Fruit fly (Drosophila melanogaster): ENCODE measurements around the gene chinmo.
A peak's percentile ranks its signal among the peaks of the same experiment; 100 is the strongest.

Gene chinmo

dm6 chr2L:1727826-1728619 lies 77.0 kb downstream of the chinmo start (continued):
- TF ChIP-seq disco-r (GFP tag; optimal IDR thresholded peaks at IDR 0.05) = peak; percentile 36
- peak; percentile 75 for TF ChIP-seq fd64A (GFP tag; optimal IDR thresholded peaks at IDR 0.05)
- peak; percentile 85 for TF ChIP-seq CG10274 (GFP tag; optimal IDR thresholded peaks at IDR 0.05)
- TF ChIP-seq pan (optimal IDR thresholded peaks at IDR 0.05) = no peak
- peak in 1 of 2 experiments; percentile 95 for TF ChIP-seq pan (GFP tag; optimal IDR thresholded peaks at IDR 0.05 in 1 of 2, IDR thresholded peaks at IDR 0.05 in 1 of 2)
- TF ChIP-seq HLH4C (GFP tag; IDR thresholded peaks at IDR 0.05; ENCODE audit: partially characterized antibody) = peak; percentile 89
- peak; percentile 99 for TF ChIP-seq NfI (GFP tag; optimal IDR thresholded peaks at IDR 0.05)
- peak; percentile 92 for TF ChIP-seq CG31224 (GFP tag; IDR thresholded peaks at IDR 0.05)
- no peak; the same call in 1 of the 2 replicates for TF ChIP-seq Dref (GFP tag; IDR thresholded peaks at IDR 0.05)
- peak; percentile 98 for TF ChIP-seq CG7839 (tag; optimal IDR thresholded peaks at IDR 0.05)
- TF ChIP-seq CG7357 (GFP tag; IDR thresholded peaks at IDR 0.05) = peak; percentile 92
- peak; percentile 87 for TF ChIP-seq Adf1 (GFP tag; IDR thresholded peaks at IDR 0.05)
- peak; percentile 79 to 98 for TF ChIP-seq dpn (GFP tag; optimal IDR thresholded peaks at IDR 0.05)
- TF ChIP-seq CG18262 (tag; optimal IDR thresholded peaks at IDR 0.05) = peak; percentile 94
- TF ChIP-seq CG34422 (GFP tag; IDR thresholded peaks at IDR 0.05) = peak; percentile 95
- peak; percentile 99 for TF ChIP-seq CoRest (tag; optimal IDR thresholded peaks at IDR 0.05)
- peak; percentile 97 for TF ChIP-seq Ssrp (tag; optimal IDR thresholded peaks at IDR 0.05)
- peak; percentile 92 for TF ChIP-seq Rx (GFP tag; IDR thresholded peaks at IDR 0.05)
- TF ChIP-seq da (GFP tag; optimal IDR thresholded peaks at IDR 0.05) = no peak
- peak; percentile 69; the same call in 2 of the 3 replicates for TF ChIP-seq CG2199 (GFP tag; IDR thresholded peaks at IDR 0.05)
- TF ChIP-seq bigmax (GFP tag; optimal IDR thresholded peaks at IDR 0.05) = no peak
- TF ChIP-seq CG2712 (tag; optimal IDR thresholded peaks at IDR 0.05) = peak; percentile 96
- peak; percentile 91 for TF ChIP-seq CG5245 (GFP tag; optimal IDR thresholded peaks at IDR 0.05)
- TF ChIP-seq maf-S (GFP tag; optimal IDR thresholded peaks at IDR 0.05) = peak; percentile 73
- peak; percentile 89 for TF ChIP-seq sens-2 (GFP tag; IDR thresholded peaks at IDR 0.05)
- TF ChIP-seq HLH3B (GFP tag; IDR thresholded peaks at IDR 0.05) = peak; percentile 95
- TF ChIP-seq CG42726 (GFP tag; IDR thresholded peaks at IDR 0.05; ENCODE audit: partially characterized antibody) = no peak; the same call in 1 of the 2 replicates
- peak; percentile 95 for TF ChIP-seq CG4404 (GFP tag; IDR thresholded peaks at IDR 0.05)
- peak; percentile 97 for TF ChIP-seq so (GFP tag; IDR thresholded peaks at IDR 0.05)
- peak; percentile 94 for TF ChIP-seq wdn (GFP tag; IDR thresholded peaks at IDR 0.05)
- peak; percentile 72; the same call in 1 of the 2 replicates for TF ChIP-seq amos (GFP tag; IDR thresholded peaks at IDR 0.05; ENCODE audit: partially characterized antibody)
- TF ChIP-seq CG5180 (GFP tag; optimal IDR thresholded peaks at IDR 0.05) = peak; percentile 86
- TF ChIP-seq btn (GFP tag; optimal IDR thresholded peaks at IDR 0.05) = no peak
- peak in 1 of 2 experiments; percentile 94 for TF ChIP-seq Hr78 (GFP tag; optimal IDR thresholded peaks at IDR 0.05)
- no peak for TF ChIP-seq CG8478 (optimal IDR thresholded peaks at IDR 0.05)
- TF ChIP-seq CG12769 (tag; optimal IDR thresholded peaks at IDR 0.05) = peak; percentile 82
- TF ChIP-seq CG14441 (GFP tag; IDR thresholded peaks at IDR 0.05) = peak; percentile 96
- TF ChIP-seq CG6272 (GFP tag; IDR thresholded peaks at IDR 0.05) = peak; percentile 96
- TF ChIP-seq CG4820 (GFP tag; optimal IDR thresholded peaks at IDR 0.05) = peak; percentile 94
- peak; percentile 97 for TF ChIP-seq Fer2 (tag; optimal IDR thresholded peaks at IDR 0.05)
- peak; percentile 91 for TF ChIP-seq CG4730 (GFP tag; IDR thresholded peaks at IDR 0.05)
- TF ChIP-seq Scr (GFP tag; IDR thresholded peaks at IDR 0.05; ENCODE audit: partially characterized antibody) = peak; percentile 97
- TF ChIP-seq CG17359 (tag; optimal IDR thresholded peaks at IDR 0.05) = peak; percentile 92
- TF ChIP-seq cad (GFP tag; optimal IDR thresholded peaks at IDR 0.05) = no peak
- TF ChIP-seq CG11696 (GFP tag; IDR thresholded peaks at IDR 0.05) = peak; percentile 87
- TF ChIP-seq CG18764 (GFP tag; optimal IDR thresholded peaks at IDR 0.05) = peak; percentile 86
- TF ChIP-seq CG6791 (GFP tag; IDR thresholded peaks at IDR 0.05; ENCODE audit: partially characterized antibody) = peak; percentile 81
- TF ChIP-seq CG18619 (GFP tag; optimal IDR thresholded peaks at IDR 0.05) = peak; percentile 99
- peak; percentile 88 for TF ChIP-seq HLH54F (GFP tag; optimal IDR thresholded peaks at IDR 0.05)
